Fruit fly (Drosophila melanogaster) whole organism: ENCODE results near the gene CG8159.

Experiments
- Dll ChIP-seq: fragments of >200 bp; optimal IDR thresholded peaks from 2 replicates; lab custom pipeline; 2017
- EcR ChIP-seq, 2 experiments: fragments of >200 bp; optimal IDR thresholded peaks; 2 replicates each; lab custom pipeline; 2017; ENCODE audit warnings: missing biosample characterization in 2 of 2, missing genetic modification characterization in 2 of 2, missing genetic modification reagents in 2 of 2
- pan ChIP-seq: fragments of >200 bp; optimal IDR thresholded peaks from 2 replicates; lab custom pipeline; 2017
- psq ChIP-seq: fragments of >200 bp; optimal IDR thresholded peaks from 2 replicates; lab custom pipeline; 2017
- usp ChIP-seq: fragments of >200 bp; optimal IDR thresholded peaks from 2 replicates; lab custom pipeline; 2017; ENCODE audit warnings: missing biosample characterization, missing genetic modification characterization, mixed read lengths

- TF ChIP-seq usp (GFP tag; lab: Kevin White, UChicago) (no peak), psq (lab: Kevin White, UChicago) (no peak), Dll (lab: Kevin White, UChicago) (no peak), EcR (GFP tag; optimal IDR thresholded peaks at IDR 0.05; lab: Kevin White, UChicago) (no peak), pan (lab: Kevin White, UChicago) (no peak)
Measured at dm6 chr3R:8726632-8727031, at the start of gene CG8159.
